Worm (Caenorhabditis elegans): ENCODE data around the gene gst-24.

Gene gst-24

ce11 chrII:13624330-13624729 is 13.2 kb upstream of the gst-24 start, which contains the start of gene gst-16:
Gene gst-16, minus strand, starts transcription at chrII:13624440.
- TF ChIP-seq nhr-12 (tag; optimal IDR thresholded peaks at IDR 0.05) (no peak), skn-1 (tag; optimal IDR thresholded peaks at IDR 0.05) (peak; percentile 70)

ce11 chrII:13617808-13618207 is 6.6 kb upstream of the gst-24 start, which contains the start of gene gst-12:
Gene gst-12, minus strand, starts transcription at chrII:13618061.
- TF ChIP-seq sma-9 (GFP tag; optimal IDR thresholded peaks at IDR 0.05) (peak; percentile 63), sma-9 (tag; optimal IDR thresholded peaks at IDR 0.05) (no peak), C34F6.9 (tag; optimal IDR thresholded peaks at IDR 0.05) (no peak), nhr-21 (tag; optimal IDR thresholded peaks at IDR 0.05) (peak; percentile 61), ZK546.5 (tag; optimal IDR thresholded peaks at IDR 0.05) (no peak)

ce11 chrII:13616000-13616399 is 4.8 kb upstream of the gst-24 start, which contains the start of gene gst-14:
Gene gst-14, minus strand, starts transcription at chrII:13616100.
- TF ChIP-seq zag-1 (tag; optimal IDR thresholded peaks at IDR 0.05) = no peak
- no peak for TF ChIP-seq nhr-10 (tag; optimal IDR thresholded peaks at IDR 0.05)
- TF ChIP-seq nhr-23 (tag; optimal IDR thresholded peaks at IDR 0.05) = no peak
- TF ChIP-seq nhr-11 (tag; optimal IDR thresholded peaks at IDR 0.05) = no peak
- no peak for TF ChIP-seq nhr-129 (tag; optimal IDR thresholded peaks at IDR 0.05)
- TF ChIP-seq mdl-1 (tag; optimal IDR thresholded peaks at IDR 0.05) = no peak
- no peak for TF ChIP-seq elt-1 (tag; optimal IDR thresholded peaks at IDR 0.05)
- no peak for TF ChIP-seq lin-39 (tag; optimal IDR thresholded peaks at IDR 0.05)
- TF ChIP-seq ztf-11 (tag; optimal IDR thresholded peaks at IDR 0.05) = no peak
- no peak for TF ChIP-seq C34F6.9 (tag; optimal IDR thresholded peaks at IDR 0.05)
- TF ChIP-seq sma-3 (GFP tag; optimal IDR thresholded peaks at IDR 0.05) = no peak
- no peak for TF ChIP-seq egl-27 (tag; optimal IDR thresholded peaks at IDR 0.05)
- TF ChIP-seq nhr-21 (tag; optimal IDR thresholded peaks at IDR 0.05) = no peak
- TF ChIP-seq elt-3 (tag; optimal IDR thresholded peaks at IDR 0.05) = no peak
- no peak for TF ChIP-seq blmp-1 (tag; optimal IDR thresholded peaks at IDR 0.05; ENCODE audit: insufficient read depth)
- TF ChIP-seq sem-4 (tag; optimal IDR thresholded peaks at IDR 0.05) = no peak
- TF ChIP-seq unc-39 (tag; optimal IDR thresholded peaks at IDR 0.05) = no peak
- TF ChIP-seq unc-62 (GFP tag; optimal IDR thresholded peaks at IDR 0.05) = no peak
- no peak for TF ChIP-seq lin-11 (tag; optimal IDR thresholded peaks at IDR 0.05)
- TF ChIP-seq gmeb-1 (tag; optimal IDR thresholded peaks at IDR 0.05) = no peak

- no peak for TF ChIP-seq Y55F3AM.14 (GFP tag; optimal IDR thresholded peaks at IDR 0.05)
- no peak for TF ChIP-seq ama-1 (optimal IDR thresholded peaks at IDR 0.05)
- no peak for TF ChIP-seq unc-62 (GFP tag; optimal IDR thresholded peaks at IDR 0.05)
- no peak for TF ChIP-seq unc-55 (GFP tag; optimal IDR thresholded peaks at IDR 0.05)
- no peak for TF ChIP-seq nhr-6 (tag; optimal IDR thresholded peaks at IDR 0.05)
- TF ChIP-seq nhr-129 (tag; optimal IDR thresholded peaks at IDR 0.05) = no peak
- TF ChIP-seq ztf-11 (tag; optimal IDR thresholded peaks at IDR 0.05) = no peak
- TF ChIP-seq lin-13 (GFP tag; optimal IDR thresholded peaks at IDR 0.05) = no peak
- no peak for TF ChIP-seq aly-2 (tag; optimal IDR thresholded peaks at IDR 0.05)
- TF ChIP-seq lin-39 (tag; optimal IDR thresholded peaks at IDR 0.05) = no peak
- TF ChIP-seq nhr-77 (tag; optimal IDR thresholded peaks at IDR 0.05) = no peak
- no peak for TF ChIP-seq F13H6.1 (tag; optimal IDR thresholded peaks at IDR 0.05)
- no peak for TF ChIP-seq fos-1 (tag; optimal IDR thresholded peaks at IDR 0.05)
- no peak for TF ChIP-seq sma-9 (GFP tag; optimal IDR thresholded peaks at IDR 0.05)
- no peak for TF ChIP-seq sma-9 (tag; optimal IDR thresholded peaks at IDR 0.05)
- TF ChIP-seq alr-1 (tag; optimal IDR thresholded peaks at IDR 0.05) = no peak
These were observed 3.4 kb upstream of the gst-24 start for ce11 chrII:13614516-13614915.

- TF ChIP-seq nhr-77 (tag; optimal IDR thresholded peaks at IDR 0.05) (no peak), nhr-237 (tag; optimal IDR thresholded peaks at IDR 0.05) (no peak), nhr-21 (tag; optimal IDR thresholded peaks at IDR 0.05) (no peak), gmeb-1 (tag; optimal IDR thresholded peaks at IDR 0.05) (no peak), unc-39 (tag; optimal IDR thresholded peaks at IDR 0.05) (no peak), mbf-1 (tag; optimal IDR thresholded peaks at IDR 0.05) (no peak)
These were observed 1.9 kb upstream of the gst-24 start, which contains the start of gene gst-15 for ce11 chrII:13613096-13613495. Gene gst-15, minus strand, starts transcription at chrII:13613196.
